Worm (Caenorhabditis elegans) whole organism, young adult: ENCODE data around the gene srh-136.

ENCODE experiments used
- B0019.2 ChIP-seq: fragments of 200-800 bp; sonication (Bioruptor generic); conservative IDR thresholded peaks from 2 replicates; pipeline ENCODE4 v1.3.6; 2022; ENCODE audit warnings: missing genetic modification reagents, missing genetic modification characterization, missing compliant biosample characterization
- B0261.1 ChIP-seq: sonication (generic microtip); optimal IDR thresholded peaks from 2 replicates; lab custom pipeline; 2016; ENCODE audit warnings: mild to moderate bottlenecking, missing genetic modification characterization, moderate library complexity, missing compliant biosample characterization
- B0336.3 ChIP-seq: fragments of 200-800 bp; sonication (Bioruptor generic); IDR thresholded peaks from 2 replicates; pipeline ENCODE4 v1.3.6; 2022; ENCODE audit warnings: missing genetic modification characterization, missing compliant biosample characterization
- D2030.7 ChIP-seq: fragments of 200-800 bp; sonication (Bioruptor generic); IDR thresholded peaks from 2 replicates; pipeline ENCODE4 v1.3.6; 2022; ENCODE audit warnings: missing genetic modification reagents, missing genetic modification characterization, missing compliant biosample characterization
- F22D6.2 ChIP-seq: sonication (generic microtip); optimal IDR thresholded peaks from 2 replicates; lab custom pipeline; 2016; ENCODE audit warnings: mild to moderate bottlenecking, missing genetic modification characterization, missing compliant biosample characterization
- F33H1.4 ChIP-seq: fragments of 200-800 bp; sonication (Bioruptor generic); IDR thresholded peaks from 2 replicates; pipeline ENCODE4 v1.3.6; 2022; ENCODE audit warnings: missing genetic modification reagents, missing genetic modification characterization, missing compliant biosample characterization
- F39B2.1 ChIP-seq: fragments of 200-800 bp; sonication (Bioruptor generic); IDR thresholded peaks from 2 replicates; pipeline ENCODE4 v1.3.6; 2022; ENCODE audit warnings: missing genetic modification reagents, missing genetic modification characterization, missing compliant biosample characterization
- F49E8.2 ChIP-seq: sonication (generic microtip); optimal IDR thresholded peaks from 3 replicates; lab custom pipeline; 2017; ENCODE audit warnings: missing genetic modification characterization, mild to moderate bottlenecking, missing compliant biosample characterization, antibody characterized with exemption, moderate library complexity; ENCODE audit not compliant: insufficient read depth
- F55B11.4 ChIP-seq: sonication (generic microtip); optimal IDR thresholded peaks from 2 replicates; lab custom pipeline; 2016; ENCODE audit warnings: missing compliant biosample characterization, missing genetic modification characterization, borderline replicate concordance; ENCODE audit not compliant: insufficient read depth
- F57C9.4 ChIP-seq: sonication (generic microtip); optimal IDR thresholded peaks from 2 replicates; lab custom pipeline; 2017; ENCODE audit warnings: mild to moderate bottlenecking, missing genetic modification characterization, missing compliant biosample characterization
- T26A5.8 ChIP-seq: sonication (generic microtip); optimal IDR thresholded peaks from 2 replicates; lab custom pipeline; 2016; ENCODE audit warnings: missing genetic modification characterization, missing compliant biosample characterization
- Y56A3A.18 ChIP-seq: fragments of 200-800 bp; sonication (Bioruptor generic); IDR thresholded peaks from 2 replicates; pipeline ENCODE4 v1.3.6; 2022; ENCODE audit warnings: missing genetic modification reagents, missing genetic modification characterization, missing compliant biosample characterization
- atf-7 ChIP-seq: sonication (generic microtip); optimal IDR thresholded peaks from 2 replicates; lab custom pipeline; 2017; ENCODE audit warnings: mild to moderate bottlenecking, missing genetic modification characterization, missing compliant biosample characterization
- attf-6 ChIP-seq: fragments of 200-800 bp; sonication (Bioruptor generic); IDR thresholded peaks from 2 replicates; pipeline ENCODE4 v1.3.6; 2022; ENCODE audit warnings: missing genetic modification reagents, missing genetic modification characterization, missing compliant biosample characterization
- bed-1 ChIP-seq: fragments of 200-800 bp; sonication (Bioruptor generic); IDR thresholded peaks from 2 replicates; pipeline ENCODE4 v1.3.6; 2022; ENCODE audit warnings: missing genetic modification reagents, missing genetic modification characterization, missing compliant biosample characterization
- bed-2 ChIP-seq: fragments of 200-800 bp; sonication (Bioruptor generic); IDR thresholded peaks from 2 replicates; pipeline ENCODE4 v1.3.6; 2022; ENCODE audit warnings: missing genetic modification reagents, missing genetic modification characterization, missing compliant biosample characterization
- cebp-1 ChIP-seq, 2 experiments: fragments of 200-800 bp in 1 of 2; sonication (Bioruptor generic) in 1 of 2; sonication (generic microtip) in 1 of 2; IDR thresholded peaks in 1 of 2; optimal IDR thresholded peaks in 1 of 2; 2 replicates each; pipeline versions ENCODE4 v1.3.6 to Lab custom; 2017 to 2022; ENCODE audit warnings: missing compliant biosample characterization in 2 of 2, missing genetic modification characterization in 2 of 2, mild to moderate bottlenecking in 1 of 2, missing genetic modification reagents in 1 of 2, moderate library complexity in 1 of 2
- ceh-58 ChIP-seq: fragments of 200-800 bp; sonication (Bioruptor generic); IDR thresholded peaks from 2 replicates; pipeline ENCODE4 v1.3.6; 2022; ENCODE audit warnings: missing genetic modification characterization, missing compliant biosample characterization
- ceh-79 ChIP-seq: sonication (generic microtip); optimal IDR thresholded peaks from 2 replicates; lab custom pipeline; 2017; ENCODE audit warnings: mild to moderate bottlenecking, missing genetic modification characterization, missing compliant biosample characterization
- chd-7 ChIP-seq: sonication (generic microtip); optimal IDR thresholded peaks from 2 replicates; lab custom pipeline; 2016; ENCODE audit warnings: mild to moderate bottlenecking, missing genetic modification characterization, moderate library complexity, missing compliant biosample characterization
- dpl-1 ChIP-seq: fragments of 150-350 bp; optimal IDR thresholded peaks from 2 replicates; lab custom pipeline; 2014; ENCODE audit warnings: missing biosample characterization, missing genetic modification reagents, missing genetic modification characterization
- hmg-20 ChIP-seq: fragments of 200-800 bp; sonication (Bioruptor generic); IDR thresholded peaks from 2 replicates; pipeline ENCODE4 v1.3.6; 2022; ENCODE audit warnings: missing genetic modification reagents, missing genetic modification characterization, missing compliant biosample characterization
- hsf-1 ChIP-seq: fragments of 200-800 bp; sonication (Bioruptor generic); IDR thresholded peaks from 2 replicates; pipeline ENCODE4 v1.3.6; 2022; ENCODE audit warnings: missing genetic modification reagents, missing genetic modification characterization, missing compliant biosample characterization
- lag-1 ChIP-seq: fragments of 200-800 bp; sonication (Bioruptor generic); IDR thresholded peaks from 2 replicates; pipeline ENCODE4 v1.3.6; 2022; ENCODE audit warnings: missing genetic modification reagents, missing genetic modification characterization, missing compliant biosample characterization
- let-607 ChIP-seq, 2 experiments: fragments of 200-800 bp in 1 of 2; sonication (Bioruptor generic) in 1 of 2; sonication (generic microtip) in 1 of 2; optimal IDR thresholded peaks; 2 replicates each; lab custom pipeline; 2016 to 2018; ENCODE audit warnings: mild to moderate bottlenecking in 2 of 2, missing compliant biosample characterization in 2 of 2, missing genetic modification characterization in 2 of 2, moderate library complexity in 2 of 2, missing genotype in 1 of 2
- lin-26 ChIP-seq: fragments of 200-800 bp; sonication (Bioruptor generic); IDR thresholded peaks from 2 replicates; pipeline ENCODE4 v1.3.6; 2022; ENCODE audit warnings: missing genetic modification reagents, missing genetic modification characterization, missing compliant biosample characterization
- madf-6 ChIP-seq: fragments of 200-800 bp; sonication (Bioruptor generic); IDR thresholded peaks from 2 replicates; pipeline ENCODE4 v1.3.6; 2022; ENCODE audit warnings: missing genetic modification reagents, missing genetic modification characterization, missing compliant biosample characterization
- mxl-1 ChIP-seq: sonication (generic microtip); optimal IDR thresholded peaks from 2 replicates; lab custom pipeline; 2016; ENCODE audit warnings: missing genetic modification characterization, missing compliant biosample characterization
- nfyb-1 ChIP-seq: fragments of 200-800 bp; sonication (Bioruptor generic); IDR thresholded peaks from 2 replicates; pipeline ENCODE4 v1.3.6; 2022; ENCODE audit warnings: missing genetic modification reagents, missing genetic modification characterization, missing compliant biosample characterization
- nhr-27 ChIP-seq: fragments of 200-800 bp; sonication (Bioruptor generic); optimal IDR thresholded peaks from 2 replicates; lab custom pipeline; 2018; ENCODE audit warnings: mild to moderate bottlenecking, missing genetic modification characterization, moderate library complexity, missing compliant biosample characterization
- nhr-80 ChIP-seq: sonication (generic microtip); optimal IDR thresholded peaks from 2 replicates; lab custom pipeline; 2016; ENCODE audit warnings: missing genetic modification characterization, missing compliant biosample characterization
- pbrm-1 ChIP-seq: fragments of 200-800 bp; sonication (Bioruptor generic); IDR thresholded peaks from 2 replicates; pipeline ENCODE4 v1.3.6; 2022; ENCODE audit warnings: missing genetic modification reagents, missing genetic modification characterization, missing compliant biosample characterization
- rpc-1 ChIP-seq, 2 experiments: fragments of 150-350 bp in 1 of 2; sonication (generic microtip) in 1 of 2; optimal IDR thresholded peaks; 2 replicates each; lab custom pipeline; 2014 to 2018; ENCODE audit warnings: missing biosample characterization in 1 of 2, missing genetic modification characterization in 1 of 2, missing genetic modification reagents in 1 of 2, missing genotype in 1 of 2
- snpc-1.1 ChIP-seq: sonication (generic microtip); optimal IDR thresholded peaks from 2 replicates; lab custom pipeline; 2017; ENCODE audit warnings: missing genetic modification characterization, mild to moderate bottlenecking, missing compliant biosample characterization, antibody characterized with exemption, moderate library complexity, missing genotype, missing genetic modification reagents; ENCODE audit not compliant: insufficient read depth
- snpc-1.3 ChIP-seq: sonication (generic microtip); optimal IDR thresholded peaks from 2 replicates; lab custom pipeline; 2017; ENCODE audit warnings: missing genetic modification characterization, mild to moderate bottlenecking, missing compliant biosample characterization, antibody characterized with exemption, moderate library complexity, missing genotype, missing genetic modification reagents; ENCODE audit not compliant: insufficient read depth
- snpc-3.4 ChIP-seq: sonication (generic microtip); optimal IDR thresholded peaks from 2 replicates; lab custom pipeline; 2017; ENCODE audit warnings: missing genetic modification characterization, mild to moderate bottlenecking, missing compliant biosample characterization, antibody characterized with exemption, moderate library complexity, missing genotype, missing genetic modification reagents
- snpc-4 ChIP-seq, 5 experiments: fragments of 150-350 bp in 1 of 5; sonication (generic microtip) in 4 of 5; optimal IDR thresholded peaks; 2 replicates each; lab custom pipeline; 2014 to 2018; ENCODE audit warnings: missing genetic modification characterization in 5 of 5, missing biosample characterization in 3 of 5, antibody characterized with exemption in 2 of 5, mild to moderate bottlenecking in 2 of 5, missing compliant biosample characterization in 2 of 5, missing genotype in 2 of 5, moderate library complexity in 2 of 5, missing genetic modification reagents in 1 of 5
- tbp1 ChIP-seq: fragments of 200-800 bp; sonication (Bioruptor generic); optimal IDR thresholded peaks from 2 replicates; lab custom pipeline; 2018; ENCODE audit warnings: mild to moderate bottlenecking, missing genetic modification characterization, missing compliant biosample characterization
- ztf-28 ChIP-seq: fragments of 200-800 bp; sonication (Bioruptor generic); IDR thresholded peaks from 2 replicates; pipeline ENCODE4 v1.3.6; 2022; ENCODE audit warnings: missing genetic modification reagents, missing genetic modification characterization, missing compliant biosample characterization
- ztf-6 ChIP-seq: fragments of 200-800 bp; sonication (Bioruptor generic); IDR thresholded peaks from 2 replicates; pipeline ENCODE4 v1.3.6; 2022; ENCODE audit warnings: missing genetic modification reagents, missing genetic modification characterization, missing compliant biosample characterization

Gene srh-136

ce11 chrV:16474686-16475085, 22.7 kb downstream of the srh-136 start:
- peak; percentile 4 for TF ChIP-seq rpc-1 (optimal IDR thresholded peaks at IDR 0.05; lab: Kevin White, UChicago)
- TF ChIP-seq rpc-1 (tag; optimal IDR thresholded peaks at IDR 0.05; lab: Kevin White, UChicago), result peak; percentile 55
- TF ChIP-seq B0261.1, result peak; percentile 62
- 0 out of 2 replicates have a peak, but pooled peaks have one; percentile 14 for TF ChIP-seq lin-26 (GFP tag; lab: Robert Waterston, UW)
- TF ChIP-seq pbrm-1 (GFP tag; lab: Robert Waterston, UW), result 0 out of 2 replicates have a peak, but pooled peaks have one; percentile 24
- TF ChIP-seq nfyb-1 (GFP tag; lab: Robert Waterston, UW), result 0 out of 2 replicates have a peak, but pooled peaks have one; percentile 23
- peak; percentile 82 for TF ChIP-seq tbp1 (GFP tag; lab: Kevin White, UChicago)
- 0 out of 2 replicates have a peak, but pooled peaks have one; percentile 49 for TF ChIP-seq Y56A3A.18 (GFP tag; lab: Robert Waterston, UW)

ce11 chrV:16471995-16472563, 25.3 kb downstream of the srh-136 start, which contains the start of gene srw-35:
srw-35 (plus strand) TSS chrV:16472513.
- TF ChIP-seq ztf-28 (0 out of 2 replicates have a peak, but pooled peaks have one; percentile 14), chd-7 (no peak), snpc-4 (GFP tag; optimal IDR thresholded peaks at IDR 0.05; lab: Kevin White, UChicago) (peak; percentile 26), snpc-4 (tag; optimal IDR thresholded peaks at IDR 0.05; lab: Kevin White, UChicago) (peak in 3 of 4 experiments; percentile 23 to 94 (median 82)), F57C9.4 (tag; lab: Kevin White, UChicago) (no peak), mxl-1 (no peak), hmg-20 (GFP tag; lab: Robert Waterston, UW) (no peak), snpc-1.1 (tag; lab: Kevin White, UChicago) (peak; percentile 76)

ce11 chrV:16470916-16471315, 26.5 kb downstream of the srh-136 start, which contains the start of gene srh-138:
srh-138 (minus strand) TSS chrV:16471016.
- no peak for TF ChIP-seq F49E8.2
- TF ChIP-seq nhr-80 (tag; lab: Kevin White, UChicago), result no peak
- no peak for TF ChIP-seq ztf-28
- TF ChIP-seq let-607 (tag; optimal IDR thresholded peaks at IDR 0.05; lab: Kevin White, UChicago), result no peak
- TF ChIP-seq hsf-1, result no peak
- TF ChIP-seq madf-6, result no peak
- no peak for TF ChIP-seq snpc-4 (GFP tag; optimal IDR thresholded peaks at IDR 0.05; lab: Kevin White, UChicago)
- no peak for TF ChIP-seq snpc-4 (tag; optimal IDR thresholded peaks at IDR 0.05; lab: Kevin White, UChicago)
- TF ChIP-seq chd-7, result no peak
- no peak for TF ChIP-seq snpc-1.3
- no peak for TF ChIP-seq atf-7 (tag; lab: Kevin White, UChicago)
- no peak for TF ChIP-seq F39B2.1 (GFP tag; lab: Robert Waterston, UW)
- no peak for TF ChIP-seq snpc-3.4 (tag; lab: Kevin White, UChicago)
- TF ChIP-seq B0336.3, result no peak
- TF ChIP-seq bed-2, result no peak

ce11 chrV:16467840-16468239, 29.6 kb downstream of the srh-136 start, which contains the start of gene sru-44:
sru-44 (minus strand) TSS chrV:16467940.
- TF ChIP-seq ztf-28, result no peak
- TF ChIP-seq ztf-6 (GFP tag; lab: Robert Waterston, UW), result no peak
- no peak for TF ChIP-seq F33H1.4
- no peak for TF ChIP-seq bed-1 (GFP tag; lab: Robert Waterston, UW)
- TF ChIP-seq F55B11.4 (tag; lab: Kevin White, UChicago), result no peak
- TF ChIP-seq, all 124 proteins: peak for 0

- TF ChIP-seq ceh-79 (no peak), T26A5.8 (tag; lab: Kevin White, UChicago) (no peak), F22D6.2 (tag; lab: Kevin White, UChicago) (no peak), cebp-1 (GFP tag; IDR thresholded peaks at IDR 0.05; lab: Robert Waterston, UW) (no peak), cebp-1 (tag; optimal IDR thresholded peaks at IDR 0.05; lab: Kevin White, UChicago) (no peak), D2030.7 (GFP tag; lab: Robert Waterston, UW) (no peak), lag-1 (GFP tag; lab: Robert Waterston, UW) (no peak), dpl-1 (no peak), nhr-27 (tag; lab: Kevin White, UChicago) (no peak), attf-6 (GFP tag; lab: Robert Waterston, UW) (no peak), pbrm-1 (GFP tag; lab: Robert Waterston, UW) (no peak), B0019.2 (GFP tag; lab: Robert Waterston, UW) (no peak), ceh-58 (no peak)
Observed at ce11 chrV:16460866-16461265, 36.5 kb downstream of the srh-136 start, which contains the start of gene srh-142. srh-142 (minus strand) TSS chrV:16460966.
